Fruit fly (Drosophila melanogaster) whole organism, embryonic: ENCODE measurements around the gene CG31637.

ENCODE experiments used
- Ada2b ChIP-seq: fragments of 200-800 bp; sonication (Bioruptor generic); IDR thresholded peaks from 2 replicates; pipeline ENCODE4 v1.3.6; 2022; ENCODE audit warnings: missing biosample characterization, missing genetic modification characterization
- Asciz ChIP-seq: fragments of 200-800 bp; sonication (Bioruptor generic); optimal IDR thresholded peaks from 2 replicates; lab custom pipeline; 2017; ENCODE audit warnings: missing biosample characterization, mild to moderate bottlenecking, missing genetic modification characterization, missing genetic modification reagents
- Atf6 ChIP-seq: fragments of 200-800 bp; sonication (Bioruptor generic); IDR thresholded peaks from 2 replicates; pipeline ENCODE4 v1.3.6; 2022; ENCODE audit warnings: missing biosample characterization, missing genetic modification characterization
- B-H1 ChIP-seq: fragments of 200-800 bp; sonication (Bioruptor generic); IDR thresholded peaks from 3 replicates; pipeline ENCODE4 v1.3.6; 2022; ENCODE audit warnings: missing biosample characterization, missing genetic modification characterization
- Bteb2 ChIP-seq: fragments of 200-800 bp; sonication (Bioruptor generic); optimal IDR thresholded peaks from 2 replicates; lab custom pipeline; 2016; ENCODE audit warnings: missing biosample characterization, missing genetic modification characterization
- CG10147 ChIP-seq: fragments of 200-800 bp; sonication (Bioruptor generic); optimal IDR thresholded peaks from 2 replicates; lab custom pipeline; 2019; ENCODE audit warnings: missing biosample characterization, mild to moderate bottlenecking, missing genetic modification characterization, moderate library complexity
- CG10209 ChIP-seq: fragments of 200-800 bp; sonication (Bioruptor generic); optimal IDR thresholded peaks from 3 replicates; lab custom pipeline; 2017; ENCODE audit warnings: missing biosample characterization, mild to moderate bottlenecking, missing genetic modification characterization, missing genetic modification reagents
- CG11247 ChIP-seq: fragments of 200-800 bp; sonication (Bioruptor generic); IDR thresholded peaks from 2 replicates; pipeline ENCODE4 v1.3.6; 2022; ENCODE audit warnings: missing biosample characterization, missing genetic modification characterization
- CG11456 ChIP-seq: fragments of 200-800 bp; sonication (Bioruptor generic); IDR thresholded peaks from 3 replicates; pipeline ENCODE4 v1.3.6; 2022; ENCODE audit warnings: missing biosample characterization, missing genetic modification characterization
- CG12299 ChIP-seq: fragments of 200-800 bp; sonication (Bioruptor generic); optimal IDR thresholded peaks from 2 replicates; lab custom pipeline; 2018; ENCODE audit warnings: missing biosample characterization, mild to moderate bottlenecking, missing genetic modification characterization
- CG1603 ChIP-seq: fragments of 200-800 bp; sonication (Bioruptor generic); optimal IDR thresholded peaks from 2 replicates; lab custom pipeline; 2019; ENCODE audit warnings: missing biosample characterization, mild to moderate bottlenecking, missing genetic modification characterization, moderate library complexity
- CG17328 ChIP-seq: fragments of 200-800 bp; sonication (Bioruptor generic); IDR thresholded peaks from 2 replicates; pipeline ENCODE4 v1.3.6; 2022; ENCODE audit warnings: missing biosample characterization, missing genetic modification characterization
- CG17385 ChIP-seq: fragments of 200-800 bp; sonication (Bioruptor generic); optimal IDR thresholded peaks from 3 replicates; lab custom pipeline; 2018; ENCODE audit warnings: missing biosample characterization, mild to moderate bottlenecking, missing genetic modification characterization
- CG2116 ChIP-seq: fragments of 200-800 bp; sonication (Bioruptor generic); optimal IDR thresholded peaks from 3 replicates; lab custom pipeline; 2018; ENCODE audit warnings: missing biosample characterization, mild to moderate bottlenecking, missing genetic modification characterization
- CG2199 ChIP-seq: fragments of 200-800 bp; sonication (Bioruptor generic); IDR thresholded peaks from 3 replicates; pipeline ENCODE4 v1.3.6; 2022; ENCODE audit warnings: missing biosample characterization, missing genetic modification characterization
- CG3065 ChIP-seq: fragments of 200-800 bp; sonication (Bioruptor generic); optimal IDR thresholded peaks from 2 replicates; lab custom pipeline; 2016; ENCODE audit warnings: missing biosample characterization, missing genetic modification characterization
- CG32767 ChIP-seq: fragments of 200-800 bp; sonication (Bioruptor generic); IDR thresholded peaks from 2 replicates; pipeline ENCODE4 v1.3.6; 2022; ENCODE audit warnings: missing biosample characterization, missing genetic modification characterization
- CG3726 ChIP-seq: fragments of 200-800 bp; sonication (Bioruptor generic); IDR thresholded peaks from 3 replicates; pipeline ENCODE4, ENCODE4 v1.3.6; 2022; ENCODE audit warnings: missing biosample characterization, missing genetic modification characterization
- CG3995 ChIP-seq: fragments of 200-800 bp; sonication (Bioruptor generic); optimal IDR thresholded peaks from 3 replicates; lab custom pipeline; 2016; ENCODE audit warnings: missing biosample characterization, missing genetic modification characterization
- CG4360 ChIP-seq: fragments of 200-800 bp; sonication (Bioruptor generic); IDR thresholded peaks from 2 replicates; pipeline ENCODE4 v1.3.6; 2022; ENCODE audit warnings: missing biosample characterization, missing genetic modification characterization
- CG4404 ChIP-seq: fragments of 200-800 bp; sonication (Bioruptor generic); IDR thresholded peaks from 2 replicates; pipeline ENCODE4 v1.3.6; 2022; ENCODE audit warnings: missing biosample characterization, missing genetic modification characterization
- CG4424 ChIP-seq: fragments of 200-800 bp; sonication (Bioruptor generic); optimal IDR thresholded peaks from 3 replicates; lab custom pipeline; 2016; ENCODE audit warnings: missing biosample characterization, missing genetic modification characterization
- CG6765 ChIP-seq: fragments of 200-800 bp; sonication (Bioruptor generic); optimal IDR thresholded peaks from 3 replicates; lab custom pipeline; 2017; ENCODE audit warnings: missing biosample characterization, mild to moderate bottlenecking, missing genetic modification characterization
- CG7556 ChIP-seq: fragments of 200-800 bp; sonication (Bioruptor generic); optimal IDR thresholded peaks from 2 replicates; lab custom pipeline; 2017; ENCODE audit warnings: missing biosample characterization, mild to moderate bottlenecking, missing genetic modification characterization
- CG7786 ChIP-seq: fragments of 200-800 bp; sonication (Bioruptor generic); optimal IDR thresholded peaks from 2 replicates; lab custom pipeline; 2016; ENCODE audit warnings: missing biosample characterization, missing genetic modification characterization
- CG8944 ChIP-seq: fragments of 200-800 bp; sonication (Bioruptor generic); optimal IDR thresholded peaks from 3 replicates; lab custom pipeline; 2016; ENCODE audit warnings: missing biosample characterization, missing genetic modification characterization
- Dek ChIP-seq: fragments of 200-800 bp; sonication (Bioruptor generic); optimal IDR thresholded peaks from 3 replicates; lab custom pipeline; 2019; ENCODE audit warnings: missing biosample characterization, mild to moderate bottlenecking, missing genetic modification characterization, moderate library complexity
- E2f1 ChIP-seq: fragments of 200-800 bp; sonication (Bioruptor generic); IDR thresholded peaks from 2 replicates; pipeline ENCODE4 v1.3.6; 2022; ENCODE audit warnings: missing biosample characterization, missing genetic modification characterization
- HHEX ChIP-seq: fragments of 200-800 bp; sonication (Bioruptor generic); optimal IDR thresholded peaks from 3 replicates; lab custom pipeline; 2017; ENCODE audit warnings: missing biosample characterization, mild to moderate bottlenecking, missing genetic modification characterization, missing genetic modification reagents
- Hey ChIP-seq: fragments of 200-800 bp; sonication (Bioruptor generic); optimal IDR thresholded peaks from 3 replicates; lab custom pipeline; 2018; ENCODE audit warnings: missing biosample characterization, mild to moderate bottlenecking, missing genetic modification characterization
- Hmx ChIP-seq: fragments of 200-800 bp; sonication (Bioruptor generic); optimal IDR thresholded peaks from 2 replicates; lab custom pipeline; 2016; ENCODE audit warnings: missing biosample characterization, missing genetic modification characterization
- Hr3 ChIP-seq: fragments of 200-800 bp; sonication (Bioruptor generic); optimal IDR thresholded peaks from 3 replicates; lab custom pipeline; 2016; ENCODE audit warnings: missing biosample characterization, missing genetic modification characterization
- Hr39 ChIP-seq: fragments of >200 bp; optimal IDR thresholded peaks from 2 replicates; lab custom pipeline; 2017
- Nf-YB ChIP-seq: fragments of 200-800 bp; sonication (Bioruptor generic); optimal IDR thresholded peaks from 3 replicates; lab custom pipeline; 2019; ENCODE audit warnings: missing biosample characterization, mild to moderate bottlenecking, missing genetic modification characterization, moderate library complexity
- Oaz ChIP-seq: fragments of 200-800 bp; sonication (Bioruptor generic); IDR thresholded peaks from 2 replicates; pipeline ENCODE4 v1.3.6; 2022; ENCODE audit warnings: missing biosample characterization, missing genetic modification characterization
- PHDP ChIP-seq: fragments of 200-800 bp; sonication (Bioruptor generic); optimal IDR thresholded peaks from 3 replicates; lab custom pipeline; 2018; ENCODE audit warnings: missing biosample characterization, mild to moderate bottlenecking, missing genetic modification characterization, moderate library complexity
- Side ChIP-seq: fragments of 200-800 bp; sonication (Bioruptor generic); optimal IDR thresholded peaks from 2 replicates; lab custom pipeline; 2016; ENCODE audit warnings: missing biosample characterization, missing genetic modification characterization
- abd-A ChIP-seq: fragments of 200-800 bp; sonication (Bioruptor generic); optimal IDR thresholded peaks from 3 replicates; lab custom pipeline; 2019; ENCODE audit warnings: missing biosample characterization, mild to moderate bottlenecking, missing genetic modification characterization, moderate library complexity
- aop ChIP-seq: fragments of 200-800 bp; sonication (Bioruptor generic); IDR thresholded peaks from 2 replicates; pipeline ENCODE4 v1.3.6; 2022; ENCODE audit warnings: missing biosample characterization, missing genetic modification characterization
- az2 ChIP-seq: fragments of 200-800 bp; sonication (Bioruptor generic); optimal IDR thresholded peaks from 3 replicates; lab custom pipeline; 2016; ENCODE audit warnings: missing biosample characterization, missing genetic modification characterization
- bab2 ChIP-seq: fragments of 200-800 bp; sonication (Bioruptor generic); optimal IDR thresholded peaks from 2 replicates; lab custom pipeline; 2016; ENCODE audit warnings: missing biosample characterization, missing genetic modification characterization
- btn ChIP-seq: fragments of 200-800 bp; sonication (Bioruptor generic); optimal IDR thresholded peaks from 2 replicates; lab custom pipeline; 2016; ENCODE audit warnings: missing biosample characterization, missing genetic modification characterization
- ftz-f1 ChIP-seq: fragments of 200-800 bp; sonication (Bioruptor generic); optimal IDR thresholded peaks from 2 replicates; lab custom pipeline; 2016; ENCODE audit warnings: missing biosample characterization, missing genetic modification characterization
- gsb ChIP-seq: fragments of 200-800 bp; sonication (Bioruptor generic); IDR thresholded peaks from 2 replicates; pipeline ENCODE4 v1.3.6; 2022; ENCODE audit warnings: missing biosample characterization, missing genetic modification characterization
- hkb ChIP-seq, 2 experiments: fragments of 200-800 bp in 1 of 2; fragments of >200 bp in 1 of 2; sonication (Bioruptor generic) in 1 of 2; IDR thresholded peaks in 1 of 2; optimal IDR thresholded peaks in 1 of 2; 2 replicates each; pipeline versions ENCODE4 v1.3.6 to Lab custom; 2017 to 2022; ENCODE audit warnings: missing biosample characterization in 1 of 2, missing genetic modification characterization in 1 of 2
- onecut ChIP-seq: fragments of 200-800 bp; sonication (Bioruptor generic); IDR thresholded peaks from 2 replicates; pipeline ENCODE4 v1.3.6; 2022; ENCODE audit warnings: missing biosample characterization, missing genetic modification characterization
- pb ChIP-seq: fragments of 200-800 bp; sonication (Bioruptor generic); optimal IDR thresholded peaks from 3 replicates; lab custom pipeline; 2016; ENCODE audit warnings: missing biosample characterization, missing genetic modification characterization
- pum ChIP-seq: fragments of 200-800 bp; sonication (Bioruptor generic); optimal IDR thresholded peaks from 2 replicates; lab custom pipeline; 2016; ENCODE audit warnings: missing biosample characterization, missing genetic modification characterization
- pzg ChIP-seq: fragments of 200-800 bp; sonication (Bioruptor generic); optimal IDR thresholded peaks from 3 replicates; lab custom pipeline; 2018; ENCODE audit warnings: missing biosample characterization, mild to moderate bottlenecking, missing genetic modification characterization, moderate library complexity
- rib ChIP-seq: fragments of 200-800 bp; sonication (Bioruptor generic); IDR thresholded peaks from 2 replicates; pipeline ENCODE4 v1.3.6; 2022; ENCODE audit warnings: missing biosample characterization, missing genetic modification characterization
- trh ChIP-seq: fragments of 200-800 bp; sonication (Bioruptor generic); optimal IDR thresholded peaks from 2 replicates; lab custom pipeline; 2016; ENCODE audit warnings: missing biosample characterization, missing genetic modification characterization
- twi ChIP-seq: fragments of 200-800 bp; optimal IDR thresholded peaks from 2 replicates; lab custom pipeline; 2019; ENCODE audit warnings: missing biosample characterization, mild to moderate bottlenecking, missing genetic modification characterization, moderate library complexity
- zfh1 ChIP-seq: fragments of 200-800 bp; sonication (Bioruptor generic); IDR thresholded peaks from 3 replicates; pipeline ENCODE4 v1.3.6; 2022; ENCODE audit warnings: missing biosample characterization, missing genetic modification characterization

Gene CG31637

dm6 chr2L:6462259-6462658 is 36.2 kb upstream of the CG31637 start (continued):
- no peak for TF ChIP-seq az2 (GFP tag; lab: Kevin White, UChicago)
- no peak for TF ChIP-seq CG3065
- peak; percentile 7 for TF ChIP-seq CG2116
- no peak for TF ChIP-seq twi (tag; lab: Kevin White, UChicago)
- no peak for TF ChIP-seq PHDP (tag; lab: Kevin White, UChicago)
- no peak for TF ChIP-seq CG8944 (GFP tag; lab: Kevin White, UChicago)
- TF ChIP-seq B-H1 (GFP tag; lab: Robert Waterston, UW): no peak
- no peak for TF ChIP-seq Hmx (GFP tag; lab: Kevin White, UChicago)
- TF ChIP-seq Hr3 (GFP tag; lab: Kevin White, UChicago): no peak
- TF ChIP-seq CG12299 (tag; lab: Kevin White, UChicago): no peak
- TF ChIP-seq CG2199 (GFP tag; lab: Robert Waterston, UW): peak; percentile 49; the same call in 1 of the 3 replicates
- TF ChIP-seq CG3726 (GFP tag; lab: Robert Waterston, UW): no peak
- TF ChIP-seq btn: no peak
- no peak for TF ChIP-seq ftz-f1 (GFP tag; lab: Kevin White, UChicago)
- TF ChIP-seq Side (GFP tag; lab: Kevin White, UChicago): peak; percentile 2
- TF ChIP-seq Oaz: no peak
- TF ChIP-seq CG4424 (GFP tag; lab: Kevin White, UChicago): no peak
- no peak for TF ChIP-seq Bteb2 (GFP tag; lab: Kevin White, UChicago)
- no peak for TF ChIP-seq Atf6 (GFP tag; lab: Robert Waterston, UW)
- TF ChIP-seq CG7556 (GFP tag; lab: Kevin White, UChicago): no peak
- TF ChIP-seq pum (GFP tag; lab: Kevin White, UChicago): no peak
- TF ChIP-seq bab2 (GFP tag; lab: Kevin White, UChicago): peak; percentile 26
- TF ChIP-seq Hr39 (lab: Kevin White, UChicago): no peak
- TF ChIP-seq rib (GFP tag; lab: Robert Waterston, UW): no peak
- TF ChIP-seq pb: no peak
- TF ChIP-seq abd-A: no peak
- TF ChIP-seq trh (GFP tag; lab: Kevin White, UChicago): no peak
- no peak for TF ChIP-seq CG1603 (tag; lab: Kevin White, UChicago)
- TF ChIP-seq E2f1: no peak
- TF ChIP-seq CG17328: no peak
- TF ChIP-seq Hey: no peak
- TF ChIP-seq aop (GFP tag; lab: Robert Waterston, UW): no peak
- TF ChIP-seq Asciz (GFP tag; lab: Kevin White, UChicago): peak; percentile 8
- no peak for TF ChIP-seq CG11456 (GFP tag; lab: Robert Waterston, UW)
- TF ChIP-seq gsb (GFP tag; lab: Robert Waterston, UW): no peak
- no peak for TF ChIP-seq onecut (GFP tag; lab: Robert Waterston, UW)
- no peak for TF ChIP-seq CG17385 (GFP tag; lab: Kevin White, UChicago)
- TF ChIP-seq CG7786 (GFP tag; lab: Kevin White, UChicago): no peak
- peak; percentile 38; the same call in 2 of the 3 replicates for TF ChIP-seq zfh1 (GFP tag; lab: Robert Waterston, UW)
- no peak for TF ChIP-seq pzg (GFP tag; lab: Kevin White, UChicago)
- peak; percentile 1 for TF ChIP-seq CG10209 (GFP tag; lab: Kevin White, UChicago)
- TF ChIP-seq hkb (optimal IDR thresholded peaks at IDR 0.05; lab: Kevin White, UChicago): no peak
- TF ChIP-seq hkb (GFP tag; IDR thresholded peaks at IDR 0.05; lab: Robert Waterston, UW): peak; percentile 23; the same call in 1 of the 2 replicates
- TF ChIP-seq CG3995 (GFP tag; lab: Kevin White, UChicago): no peak
- no peak for TF ChIP-seq CG11247 (GFP tag; lab: Robert Waterston, UW)
- TF ChIP-seq CG32767 (GFP tag; lab: Robert Waterston, UW): no peak
- no peak for TF ChIP-seq Ada2b (GFP tag; lab: Robert Waterston, UW)
- TF ChIP-seq CG10147 (GFP tag; lab: Kevin White, UChicago): no peak
- no peak for TF ChIP-seq CG4404 (GFP tag; lab: Robert Waterston, UW)
- no peak for TF ChIP-seq CG6765 (GFP tag; lab: Kevin White, UChicago)
- no peak for TF ChIP-seq HHEX (GFP tag; lab: Kevin White, UChicago)
- peak; percentile 23 for TF ChIP-seq Nf-YB
- TF ChIP-seq CG4360: no peak
- TF ChIP-seq Dek (tag; lab: Kevin White, UChicago): no peak
